Worm (Caenorhabditis elegans) whole organism, L2 larva: ENCODE measurements around the gene F32D8.5.
A peak's percentile ranks its signal among the peaks of the same experiment; 100 is the strongest.

ENCODE experiments used
- C34F6.9 ChIP-seq: fragments of 150-350 bp; optimal IDR thresholded peaks from 2 replicates; lab custom pipeline; 2014; ENCODE audit warnings: missing biosample characterization, missing genetic modification characterization
- F13H6.1 ChIP-seq: sonication (generic microtip); optimal IDR thresholded peaks from 2 replicates; lab custom pipeline; 2016; ENCODE audit warnings: missing genetic modification characterization, missing compliant biosample characterization
- R02D3.7 ChIP-seq: fragments of 150-350 bp; optimal IDR thresholded peaks from 2 replicates; lab custom pipeline; 2014; ENCODE audit warnings: missing biosample characterization, missing genetic modification characterization
- Y55F3AM.14 ChIP-seq: fragments of 200-800 bp; sonication (Bioruptor generic); optimal IDR thresholded peaks from 2 replicates; lab custom pipeline; 2018; ENCODE audit warnings: mild to moderate bottlenecking, missing genetic modification characterization, missing compliant biosample characterization
- ama-1 ChIP-seq: fragments of 150-350 bp; optimal IDR thresholded peaks from 2 replicates; lab custom pipeline; 2018; ENCODE audit warnings: inconsistent platforms
- blmp-1 ChIP-seq: sonication (generic microtip); optimal IDR thresholded peaks from 2 replicates; lab custom pipeline; 2017; ENCODE audit warnings: missing genetic modification characterization, mild to moderate bottlenecking, missing compliant biosample characterization, antibody characterized with exemption, moderate library complexity; ENCODE audit not compliant: insufficient read depth
- ceh-16 ChIP-seq: fragments of 150-350 bp; optimal IDR thresholded peaks from 2 replicates; lab custom pipeline; 2014; ENCODE audit warnings: missing biosample characterization, missing genetic modification characterization
- ceh-82 ChIP-seq: fragments of 150-350 bp; optimal IDR thresholded peaks from 2 replicates; lab custom pipeline; 2014; ENCODE audit warnings: missing biosample characterization, missing genetic modification characterization
- crh-2 ChIP-seq: sonication (generic microtip); optimal IDR thresholded peaks from 2 replicates; lab custom pipeline; 2017; ENCODE audit warnings: missing biosample characterization, missing genetic modification characterization
- dmd-4 ChIP-seq: sonication (generic microtip); optimal IDR thresholded peaks from 2 replicates; lab custom pipeline; 2017; ENCODE audit warnings: missing biosample characterization, missing genetic modification characterization
- egl-27 ChIP-seq: sonication (generic microtip); optimal IDR thresholded peaks from 3 replicates; lab custom pipeline; 2017; ENCODE audit warnings: missing biosample characterization, missing genetic modification reagents, missing genetic modification characterization
- elt-1 ChIP-seq: fragments of 150-350 bp; optimal IDR thresholded peaks from 2 replicates; lab custom pipeline; 2014; ENCODE audit warnings: missing biosample characterization, missing genetic modification characterization
- elt-3 ChIP-seq: sonication (generic microtip); optimal IDR thresholded peaks from 2 replicates; lab custom pipeline; 2017; ENCODE audit warnings: missing biosample characterization, missing genetic modification characterization
- fos-1 ChIP-seq: fragments of 150-350 bp; optimal IDR thresholded peaks from 2 replicates; lab custom pipeline; 2014; ENCODE audit warnings: missing biosample characterization, missing genetic modification characterization
- gmeb-1 ChIP-seq: fragments of 150-350 bp; optimal IDR thresholded peaks from 2 replicates; lab custom pipeline; 2014; ENCODE audit warnings: missing biosample characterization, missing genetic modification characterization
- lin-11 ChIP-seq: fragments of 150-350 bp; sonication (generic microtip); optimal IDR thresholded peaks from 2 replicates; lab custom pipeline; 2014; ENCODE audit warnings: missing biosample characterization, missing genetic modification characterization, inconsistent platforms, mixed read lengths
- lsy-2 ChIP-seq, 2 experiments: fragments of 150-350 bp in 1 of 2; sonication (generic microtip) in 1 of 2; optimal IDR thresholded peaks; 2 replicates each; lab custom pipeline; 2014 to 2017; ENCODE audit warnings: missing biosample characterization in 2 of 2, missing genetic modification characterization in 2 of 2
- mab-5 ChIP-seq: fragments of 150-350 bp; optimal IDR thresholded peaks from 2 replicates; lab custom pipeline; 2014; ENCODE audit warnings: missing biosample characterization, missing genetic modification characterization
- mbf-1 ChIP-seq: sonication (generic microtip); optimal IDR thresholded peaks from 2 replicates; lab custom pipeline; 2017; ENCODE audit warnings: missing biosample characterization, missing genetic modification characterization
- mdl-1 ChIP-seq, 2 experiments: fragments of 150-350 bp in 1 of 2; sonication (generic microtip) in 1 of 2; optimal IDR thresholded peaks; 2 replicates each; lab custom pipeline; 2017; ENCODE audit warnings: missing biosample characterization in 2 of 2, missing genetic modification characterization in 2 of 2
- nhr-10 ChIP-seq: sonication (generic microtip); optimal IDR thresholded peaks from 2 replicates; lab custom pipeline; 2017; ENCODE audit warnings: missing biosample characterization, missing genetic modification characterization
- nhr-12 ChIP-seq: fragments of 150-350 bp; optimal IDR thresholded peaks from 2 replicates; lab custom pipeline; 2014; ENCODE audit warnings: missing biosample characterization, missing genetic modification characterization
- nhr-129 ChIP-seq: fragments of 150-350 bp; optimal IDR thresholded peaks from 2 replicates; lab custom pipeline; 2014; ENCODE audit warnings: missing biosample characterization, missing genetic modification characterization
- nhr-23 ChIP-seq: fragments of 150-350 bp; optimal IDR thresholded peaks from 2 replicates; lab custom pipeline; 2014; ENCODE audit warnings: missing biosample characterization, missing genetic modification reagents, missing genetic modification characterization
- nhr-237 ChIP-seq: fragments of 150-350 bp; optimal IDR thresholded peaks from 2 replicates; lab custom pipeline; 2014; ENCODE audit warnings: missing biosample characterization, missing genetic modification characterization
- nhr-25 ChIP-seq: fragments of 150-350 bp; sonication (generic microtip); optimal IDR thresholded peaks from 3 replicates; lab custom pipeline; 2014; ENCODE audit warnings: missing biosample characterization, missing genetic modification characterization
- nhr-6 ChIP-seq: fragments of 150-350 bp; optimal IDR thresholded peaks from 2 replicates; lab custom pipeline; 2014; ENCODE audit warnings: missing biosample characterization, missing genetic modification characterization
- nhr-77 ChIP-seq: fragments of 150-350 bp; optimal IDR thresholded peaks from 2 replicates; lab custom pipeline; 2014; ENCODE audit warnings: missing biosample characterization, missing genetic modification characterization
- peb-1 ChIP-seq: fragments of 150-350 bp; optimal IDR thresholded peaks from 2 replicates; lab custom pipeline; 2014; ENCODE audit warnings: missing biosample characterization, missing genetic modification characterization
- sem-4 ChIP-seq: fragments of 150-350 bp; optimal IDR thresholded peaks from 2 replicates; lab custom pipeline; 2014; ENCODE audit warnings: missing biosample characterization, missing genetic modification reagents, missing genetic modification characterization
- skn-1 ChIP-seq: sonication (generic microtip); optimal IDR thresholded peaks from 2 replicates; lab custom pipeline; 2017; ENCODE audit warnings: missing biosample characterization, missing genetic modification characterization
- sma-3 ChIP-seq: sonication (generic microtip); optimal IDR thresholded peaks from 2 replicates; lab custom pipeline; 2016; ENCODE audit warnings: missing genetic modification reagents, missing genetic modification characterization, missing compliant biosample characterization
- sma-9 ChIP-seq, 2 experiments: fragments of 150-350 bp in 1 of 2; sonication (generic microtip) in 1 of 2; optimal IDR thresholded peaks; 2 replicates each; lab custom pipeline; 2014 to 2016; ENCODE audit warnings: missing genetic modification characterization in 2 of 2, mild to moderate bottlenecking in 1 of 2, missing biosample characterization in 1 of 2, missing compliant biosample characterization in 1 of 2, missing genetic modification reagents in 1 of 2, moderate library complexity in 1 of 2
- snpc-4 ChIP-seq: fragments of 150-350 bp; optimal IDR thresholded peaks from 2 replicates; lab custom pipeline; 2014; ENCODE audit warnings: missing biosample characterization, missing genetic modification characterization
- unc-55 ChIP-seq: fragments of 150-350 bp; sonication (generic microtip); optimal IDR thresholded peaks from 3 replicates; lab custom pipeline; 2014; ENCODE audit warnings: missing biosample characterization, missing genetic modification reagents, missing genetic modification characterization
- unc-62 ChIP-seq: fragments of 150-350 bp; optimal IDR thresholded peaks from 2 replicates; lab custom pipeline; 2014; ENCODE audit warnings: missing biosample characterization, missing genetic modification reagents, missing genetic modification characterization
- zag-1 ChIP-seq: fragments of 150-350 bp; optimal IDR thresholded peaks from 2 replicates; lab custom pipeline; 2014; ENCODE audit warnings: missing biosample characterization, missing genetic modification characterization
- ztf-1 ChIP-seq: fragments of 200-800 bp; sonication (Bioruptor generic); conservative IDR thresholded peaks from 2 replicates; pipeline ENCODE4 v1.3.6; 2022; ENCODE audit warnings: missing genetic modification characterization, missing compliant biosample characterization
- ztf-11 ChIP-seq: sonication (generic microtip); optimal IDR thresholded peaks from 2 replicates; lab custom pipeline; 2017; ENCODE audit warnings: missing biosample characterization, missing genetic modification characterization
- ztf-4 ChIP-seq: fragments of 150-350 bp; optimal IDR thresholded peaks from 2 replicates; lab custom pipeline; 2014; ENCODE audit warnings: missing biosample characterization, missing genetic modification characterization

F32D8.5 gene

DNA sequence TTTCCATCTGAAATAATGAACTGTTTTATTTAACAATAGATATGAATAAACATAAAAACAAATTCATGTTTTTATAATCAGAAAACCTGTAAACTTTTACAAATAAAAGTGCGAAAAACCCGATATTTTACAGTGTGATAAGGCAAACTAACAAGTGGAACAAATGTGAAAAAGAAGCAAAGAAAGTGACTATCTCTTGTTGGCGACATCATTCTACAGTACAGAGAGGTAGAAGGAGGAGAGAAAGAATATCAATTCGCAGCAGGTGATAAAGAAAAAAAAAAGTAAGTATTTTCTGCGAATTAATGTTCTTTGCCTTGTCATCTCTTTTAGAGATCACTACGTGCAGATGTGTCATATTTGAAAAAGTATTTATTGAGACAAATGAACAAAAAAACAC is 34.8 kb upstream of the F32D8.5 start:
- peak; percentile 66 for TF ChIP-seq Y55F3AM.14 (GFP tag; lab: Kevin White, UChicago)
- TF ChIP-seq gmeb-1 (tag; lab: Kevin White, UChicago), result peak; percentile 24
- TF ChIP-seq sma-3 (GFP tag; lab: Kevin White, UChicago), result peak; percentile 17
- TF ChIP-seq elt-1 (tag; lab: Kevin White, UChicago), result no peak
- TF ChIP-seq nhr-25, result peak; percentile 18
- TF ChIP-seq ceh-16 (tag; lab: Kevin White, UChicago), result no peak
- TF ChIP-seq blmp-1, result peak; percentile 44
- no peak for TF ChIP-seq lin-11 (tag; lab: Kevin White, UChicago)
- TF ChIP-seq mbf-1 (tag; lab: Kevin White, UChicago), result no peak
- peak; percentile 94 for TF ChIP-seq fos-1 (tag; lab: Kevin White, UChicago)
- peak; percentile 77 for TF ChIP-seq sma-9 (GFP tag; optimal IDR thresholded peaks at IDR 0.05; lab: Kevin White, UChicago)
- no peak for TF ChIP-seq sma-9 (tag; optimal IDR thresholded peaks at IDR 0.05; lab: Kevin White, UChicago)
- TF ChIP-seq ztf-1, result no peak
- peak; percentile 11 for TF ChIP-seq F13H6.1 (tag; lab: Kevin White, UChicago)
- no peak for TF ChIP-seq nhr-10
- no peak for TF ChIP-seq ztf-11 (tag; lab: Kevin White, UChicago)
- no peak for TF ChIP-seq crh-2
- peak; percentile 3 for TF ChIP-seq C34F6.9 (tag; lab: Kevin White, UChicago)
- TF ChIP-seq, all 48 proteins: peak for 9

DNA sequence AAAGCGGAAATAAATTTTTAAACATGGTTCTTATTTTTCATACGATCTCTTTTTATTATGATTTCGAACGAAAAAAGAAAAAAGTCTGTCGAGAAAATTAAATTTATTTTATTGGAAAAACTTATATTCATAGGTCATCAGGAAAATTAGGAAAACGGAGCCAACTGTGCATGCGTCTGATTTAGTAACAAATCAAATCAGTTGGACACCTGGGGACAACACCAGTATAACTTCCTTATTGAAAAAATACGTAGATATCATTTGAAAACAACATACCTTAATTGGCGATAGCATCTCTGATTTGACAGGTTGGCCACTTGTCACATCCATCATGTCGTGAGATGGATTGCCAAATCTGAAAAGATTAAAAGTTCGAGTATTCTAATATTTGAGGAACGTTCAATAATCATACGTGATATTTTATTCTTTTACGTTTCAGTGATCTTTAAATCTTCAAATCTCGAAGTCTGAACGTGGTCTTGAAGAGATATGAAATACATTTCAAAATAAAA is 34.0 kb upstream of the F32D8.5 start:
- no peak for TF ChIP-seq crh-2
- no peak for TF ChIP-seq nhr-6 (tag; lab: Kevin White, UChicago)
- TF ChIP-seq zag-1 (tag; lab: Kevin White, UChicago), result no peak
- no peak for TF ChIP-seq snpc-4
- TF ChIP-seq mab-5 (tag; lab: Kevin White, UChicago), result no peak
- no peak for TF ChIP-seq ztf-11 (tag; lab: Kevin White, UChicago)
- no peak for TF ChIP-seq peb-1
- TF ChIP-seq mdl-1 (tag; optimal IDR thresholded peaks at IDR 0.05; lab: Kevin White, UChicago), result no peak
- no peak for TF ChIP-seq Y55F3AM.14 (GFP tag; lab: Kevin White, UChicago)
- TF ChIP-seq nhr-25, result peak; percentile 17
- TF ChIP-seq dmd-4 (tag; lab: Kevin White, UChicago), result no peak
- peak; percentile 72 for TF ChIP-seq sma-9 (GFP tag; optimal IDR thresholded peaks at IDR 0.05; lab: Kevin White, UChicago)
- no peak for TF ChIP-seq sma-9 (tag; optimal IDR thresholded peaks at IDR 0.05; lab: Kevin White, UChicago)
- no peak for TF ChIP-seq nhr-237 (tag; lab: Kevin White, UChicago)
- TF ChIP-seq ceh-16 (tag; lab: Kevin White, UChicago), result peak; percentile 52
- peak; percentile 18 for TF ChIP-seq blmp-1
- TF ChIP-seq nhr-10, result no peak
- no peak for TF ChIP-seq ztf-1
- TF ChIP-seq R02D3.7 (tag; lab: Kevin White, UChicago), result no peak
- TF ChIP-seq nhr-12, result no peak
- peak; percentile 41 for TF ChIP-seq egl-27 (tag; lab: Kevin White, UChicago)

DNA sequence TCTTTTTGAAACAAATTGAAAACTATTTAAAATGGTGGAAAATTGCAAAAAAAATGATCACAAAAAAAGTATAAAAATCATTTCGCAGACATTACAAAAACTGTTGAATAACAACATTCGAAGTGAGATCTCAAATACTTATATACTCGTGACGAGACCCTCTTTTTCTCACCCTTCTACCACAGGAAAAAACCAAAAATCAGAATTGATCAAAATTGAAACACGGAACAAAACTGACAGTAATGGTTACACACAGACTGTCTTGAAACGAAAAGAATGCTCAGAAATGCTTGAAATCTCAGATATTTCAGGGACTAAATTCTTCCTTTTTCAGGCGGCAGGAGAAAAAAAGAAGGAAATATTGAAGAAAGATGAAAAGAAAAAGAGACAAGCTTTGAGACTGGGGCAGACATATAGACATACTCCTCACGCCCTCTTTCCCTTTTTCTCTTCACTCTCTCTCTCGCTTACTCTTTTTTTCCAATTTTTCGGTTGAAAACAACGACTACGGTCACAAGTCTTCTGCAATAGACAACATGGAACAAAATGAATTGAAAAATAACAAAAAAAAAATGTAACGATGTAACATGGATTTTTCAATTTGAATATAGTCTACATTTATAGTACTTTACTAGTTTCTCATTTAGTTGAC is 32.9 kb upstream of the F32D8.5 start:
- TF ChIP-seq egl-27 (tag; lab: Kevin White, UChicago) (no peak), elt-3 (tag; lab: Kevin White, UChicago) (no peak), ceh-82 (tag; lab: Kevin White, UChicago) (no peak), sma-3 (GFP tag; lab: Kevin White, UChicago) (no peak), skn-1 (no peak), nhr-10 (no peak), ztf-1 (no peak), nhr-129 (tag; lab: Kevin White, UChicago) (peak; percentile 74), fos-1 (tag; lab: Kevin White, UChicago) (no peak), peb-1 (no peak), crh-2 (no peak), sem-4 (tag; lab: Kevin White, UChicago) (no peak), nhr-23 (tag; lab: Kevin White, UChicago) (no peak), mab-5 (tag; lab: Kevin White, UChicago) (no peak), nhr-77 (no peak), ama-1 (lab: Kevin White, UChicago) (no peak), blmp-1 (no peak), F13H6.1 (tag; lab: Kevin White, UChicago) (peak; percentile 7), unc-55 (GFP tag; lab: Kevin White, UChicago) (peak; percentile 41), zag-1 (tag; lab: Kevin White, UChicago) (no peak), ceh-16 (tag; lab: Kevin White, UChicago) (no peak), mdl-1 (tag; optimal IDR thresholded peaks at IDR 0.05; lab: Kevin White, UChicago) (no peak), sma-9 (GFP tag; optimal IDR thresholded peaks at IDR 0.05; lab: Kevin White, UChicago) (peak; percentile 37), sma-9 (tag; optimal IDR thresholded peaks at IDR 0.05; lab: Kevin White, UChicago) (no peak), Y55F3AM.14 (GFP tag; lab: Kevin White, UChicago) (peak; percentile 54), unc-62 (GFP tag; lab: Kevin White, UChicago) (no peak), ztf-4 (tag; lab: Kevin White, UChicago) (peak; percentile 38), ztf-11 (tag; lab: Kevin White, UChicago) (no peak), nhr-25 (no peak), mbf-1 (tag; lab: Kevin White, UChicago) (no peak), lsy-2 (tag; optimal IDR thresholded peaks at IDR 0.05; lab: Kevin White, UChicago) (peak in 1 of 2 experiments; percentile 36), C34F6.9 (tag; lab: Kevin White, UChicago) (peak; percentile 71)
